Fruit fly (Drosophila melanogaster) whole organism, pupa: ENCODE measurements around the gene CCT4.

ENCODE experiments used
- CG13204 ChIP-seq: fragments of 200-800 bp; sonication (Bioruptor generic); optimal IDR thresholded peaks from 2 replicates; lab custom pipeline; 2018; ENCODE audit warnings: missing biosample characterization, mild to moderate bottlenecking, missing genetic modification characterization, moderate library complexity
- CG17806 ChIP-seq: fragments of 200-800 bp; sonication (Bioruptor generic); optimal IDR thresholded peaks from 2 replicates; lab custom pipeline; 2018; ENCODE audit warnings: missing biosample characterization, mild to moderate bottlenecking, missing genetic modification characterization, moderate library complexity
- Ets98B ChIP-seq: fragments of 200-800 bp; sonication (Bioruptor generic); IDR thresholded peaks from 2 replicates; pipeline ENCODE4 v1.3.6; 2022; ENCODE audit warnings: missing biosample characterization, missing genetic modification characterization

DNA sequence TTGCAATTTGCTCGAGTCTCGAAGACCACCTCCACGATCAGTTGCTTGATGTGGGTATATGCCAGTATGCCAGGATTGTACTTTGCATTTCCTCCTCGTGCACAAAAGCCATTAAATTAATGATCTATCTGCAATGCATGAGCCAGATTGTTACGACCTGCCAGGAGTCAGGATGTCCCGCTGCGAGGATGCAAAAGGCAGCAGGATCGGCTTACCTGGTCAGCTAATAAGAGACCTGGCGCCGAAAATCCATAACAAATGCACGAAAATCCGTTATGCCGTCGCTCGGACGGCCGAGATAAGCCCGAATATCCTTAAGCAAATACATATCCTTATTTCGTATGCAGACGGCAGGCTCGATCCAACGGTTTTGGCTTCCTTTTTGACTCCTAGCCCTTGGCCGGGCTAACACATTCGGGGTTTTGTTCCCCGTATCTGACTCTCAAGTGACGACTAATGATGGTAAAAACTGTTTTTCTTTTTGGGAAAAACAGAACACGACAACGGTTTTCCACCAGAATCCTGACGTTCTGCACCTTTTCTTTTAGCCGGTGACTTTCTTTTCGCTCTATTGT is 26.6 kb downstream of the CCT4 start:
- TF ChIP-seq Ets98B, result no peak
- TF ChIP-seq CG17806 (tag; lab: Kevin White, UChicago), result no peak
- TF ChIP-seq CG13204, result no peak
